Worm (Caenorhabditis elegans) whole organism, early embryonic: ENCODE data around the gene cri-2.

Experiments
- B0310.2 ChIP-seq: sonication (generic microtip); optimal IDR thresholded peaks from 2 replicates; lab custom pipeline; 2016; ENCODE audit warnings: mild to moderate bottlenecking, missing genetic modification characterization, missing compliant biosample characterization
- F13C5.2 ChIP-seq: sonication (generic microtip); optimal IDR thresholded peaks from 2 replicates; lab custom pipeline; 2017; ENCODE audit warnings: mild to moderate bottlenecking, missing genetic modification characterization, inconsistent platforms, missing compliant biosample characterization
- aly-1 ChIP-seq: sonication (generic microtip); optimal IDR thresholded peaks from 2 replicates; lab custom pipeline; 2016; ENCODE audit warnings: missing genetic modification characterization, missing compliant biosample characterization
- ama-1 ChIP-seq: fragments of 150-350 bp; optimal IDR thresholded peaks from 2 replicates; lab custom pipeline; 2014
- ceh-13 ChIP-seq: fragments of 200-800 bp; sonication (Bioruptor generic); optimal IDR thresholded peaks from 2 replicates; lab custom pipeline; 2018; ENCODE audit warnings: mild to moderate bottlenecking, missing genetic modification characterization, missing compliant biosample characterization
- flt-1 ChIP-seq: fragments of 200-800 bp; sonication (Bioruptor generic); IDR thresholded peaks from 2 replicates; pipeline ENCODE4 v1.3.6; 2022; ENCODE audit warnings: missing genetic modification characterization, missing compliant biosample characterization
- hnd-1 ChIP-seq: sonication (generic microtip); optimal IDR thresholded peaks from 2 replicates; lab custom pipeline; 2016; ENCODE audit warnings: missing genetic modification characterization, missing compliant biosample characterization
- scrt-1 ChIP-seq: fragments of 200-800 bp; sonication (Bioruptor generic); IDR thresholded peaks from 2 replicates; pipeline ENCODE4 v1.3.6; 2022; ENCODE audit warnings: missing genetic modification characterization, missing compliant biosample characterization
- tbx-11 ChIP-seq: fragments of 200-800 bp; sonication (Bioruptor generic); IDR thresholded peaks from 2 replicates; pipeline ENCODE4 v1.3.6; 2022; ENCODE audit warnings: missing genetic modification characterization, missing compliant biosample characterization
- tra-4 ChIP-seq: sonication (generic microtip); optimal IDR thresholded peaks from 2 replicates; lab custom pipeline; 2017; ENCODE audit warnings: missing genetic modification characterization, missing compliant biosample characterization

- TF ChIP-seq F13C5.2 (tag; lab: Kevin White, UChicago), result no peak
- no peak for TF ChIP-seq ama-1
- TF ChIP-seq tbx-11 (GFP tag; lab: Robert Waterston, UW), result no peak
- TF ChIP-seq hnd-1 (tag; lab: Kevin White, UChicago), result no peak
- TF ChIP-seq scrt-1 (GFP tag; lab: Robert Waterston, UW), result no peak
- TF ChIP-seq aly-1 (tag; lab: Kevin White, UChicago), result no peak
- no peak for TF ChIP-seq B0310.2 (tag; lab: Kevin White, UChicago)
- no peak for TF ChIP-seq ceh-13 (GFP tag; lab: Kevin White, UChicago)
- no peak for TF ChIP-seq tra-4
- no peak for TF ChIP-seq flt-1 (GFP tag; lab: Robert Waterston, UW)
Observed at ce11 chrV:8198994-8199393, 2.6 kb upstream of the cri-2 start, which contains the start of gene F20D6.11.
